Fruit fly (Drosophila melanogaster) whole organism, embryonic: ENCODE measurements around the gene CG5805.
A peak's percentile ranks its signal among the peaks of the same experiment; 100 is the strongest.

Experiments
- Atf6 ChIP-seq: fragments of 200-800 bp; sonication (Bioruptor generic); IDR thresholded peaks from 2 replicates; pipeline ENCODE4 v1.3.6; 2022; ENCODE audit warnings: missing biosample characterization, missing genetic modification characterization
- CG10565 ChIP-seq: fragments of 200-800 bp; sonication (Bioruptor generic); optimal IDR thresholded peaks from 3 replicates; lab custom pipeline; 2016; ENCODE audit warnings: missing biosample characterization, mild to moderate bottlenecking, missing genetic modification characterization
- CG11085 ChIP-seq: fragments of 200-800 bp; sonication (Bioruptor generic); IDR thresholded peaks from 2 replicates; pipeline ENCODE4 v1.3.6; 2022; ENCODE audit warnings: missing biosample characterization, missing genetic modification characterization
- CG12219 ChIP-seq: fragments of 200-800 bp; sonication (Bioruptor generic); optimal IDR thresholded peaks from 3 replicates; lab custom pipeline; 2018; ENCODE audit warnings: missing biosample characterization, mild to moderate bottlenecking, missing genetic modification characterization
- CG12769 ChIP-seq: fragments of 200-800 bp; sonication (Bioruptor generic); optimal IDR thresholded peaks from 2 replicates; lab custom pipeline; 2019; ENCODE audit warnings: missing biosample characterization, mild to moderate bottlenecking, missing genetic modification characterization, moderate library complexity
- CG17328 ChIP-seq: fragments of 200-800 bp; sonication (Bioruptor generic); IDR thresholded peaks from 2 replicates; pipeline ENCODE4 v1.3.6; 2022; ENCODE audit warnings: missing biosample characterization, missing genetic modification characterization
- CG17568 ChIP-seq: fragments of 200-800 bp; sonication (Bioruptor generic); optimal IDR thresholded peaks from 2 replicates; lab custom pipeline; 2018; ENCODE audit warnings: missing biosample characterization, mild to moderate bottlenecking, missing genetic modification characterization, moderate library complexity
- CG2889 ChIP-seq: fragments of 200-800 bp; sonication (Bioruptor generic); IDR thresholded peaks from 3 replicates; pipeline ENCODE4 v1.3.6; 2022; ENCODE audit warnings: missing biosample characterization, missing genetic modification characterization
- CG30403 ChIP-seq: fragments of 200-800 bp; sonication (Bioruptor generic); optimal IDR thresholded peaks from 3 replicates; lab custom pipeline; 2016; ENCODE audit warnings: missing biosample characterization, missing genetic modification characterization
- CG31224 ChIP-seq: fragments of 200-800 bp; sonication (Bioruptor generic); IDR thresholded peaks from 2 replicates; pipeline ENCODE4 v1.3.6; 2022; ENCODE audit warnings: missing biosample characterization, missing genetic modification characterization
- CG33557 ChIP-seq: fragments of 200-800 bp; sonication (Bioruptor generic); optimal IDR thresholded peaks from 2 replicates; lab custom pipeline; 2019; ENCODE audit warnings: missing biosample characterization, mild to moderate bottlenecking, missing genetic modification characterization, moderate library complexity
- CG3847 ChIP-seq: fragments of 200-800 bp; sonication (Bioruptor generic); IDR thresholded peaks from 2 replicates; pipeline ENCODE4 v1.3.6; 2022; ENCODE audit warnings: missing biosample characterization, missing genetic modification characterization
- CG6654 ChIP-seq: fragments of 200-800 bp; sonication (Bioruptor generic); optimal IDR thresholded peaks from 2 replicates; lab custom pipeline; 2017; ENCODE audit warnings: missing biosample characterization, mild to moderate bottlenecking, missing genetic modification characterization
- CG6791 ChIP-seq: fragments of 200-800 bp; sonication (Bioruptor generic); IDR thresholded peaks from 3 replicates; pipeline ENCODE4 v1.3.6; 2022; ENCODE audit warnings: missing biosample characterization, missing genetic modification characterization; ENCODE audit not compliant: partially characterized antibody
- CG9727 ChIP-seq: fragments of 200-800 bp; sonication (Bioruptor generic); optimal IDR thresholded peaks from 3 replicates; lab custom pipeline; 2017; ENCODE audit warnings: missing biosample characterization, mild to moderate bottlenecking, missing genetic modification characterization
- Chrac-16 ChIP-seq: fragments of 200-800 bp; sonication (Bioruptor generic); optimal IDR thresholded peaks from 3 replicates; lab custom pipeline; 2016; ENCODE audit warnings: missing biosample characterization, missing genetic modification characterization
- CkIIα-i1 ChIP-seq: fragments of 200-800 bp; sonication (Bioruptor generic); IDR thresholded peaks from 2 replicates; pipeline ENCODE4 v1.3.6; 2022; ENCODE audit warnings: missing biosample characterization, missing genetic modification characterization
- Dref ChIP-seq: fragments of 200-800 bp; sonication (Bioruptor generic); IDR thresholded peaks from 2 replicates; pipeline ENCODE4 v1.3.6; 2022; ENCODE audit warnings: missing biosample characterization, missing genetic modification characterization
- Fer3 ChIP-seq: fragments of 200-800 bp; sonication (Bioruptor generic); optimal IDR thresholded peaks from 2 replicates; lab custom pipeline; 2018; ENCODE audit warnings: missing biosample characterization, mild to moderate bottlenecking, missing genetic modification characterization, moderate library complexity
- Gsc ChIP-seq: fragments of 200-800 bp; sonication (Bioruptor generic); IDR thresholded peaks from 2 replicates; pipeline ENCODE4 v1.3.6; 2022; ENCODE audit warnings: missing biosample characterization, missing genetic modification characterization
- HLH54F ChIP-seq: fragments of 200-800 bp; sonication (Bioruptor generic); optimal IDR thresholded peaks from 3 replicates; lab custom pipeline; 2016; ENCODE audit warnings: missing biosample characterization, missing genetic modification characterization
- Hr3 ChIP-seq: fragments of 200-800 bp; sonication (Bioruptor generic); optimal IDR thresholded peaks from 3 replicates; lab custom pipeline; 2016; ENCODE audit warnings: missing biosample characterization, missing genetic modification characterization
- MTF-1 ChIP-seq: fragments of 200-800 bp; sonication (Bioruptor generic); optimal IDR thresholded peaks from 2 replicates; lab custom pipeline; 2018; ENCODE audit warnings: missing biosample characterization, mild to moderate bottlenecking, missing genetic modification characterization, borderline replicate concordance
- Med ChIP-seq: fragments of 200-800 bp; sonication (Bioruptor generic); peaks from one replicate; lab custom pipeline; 2016; ENCODE audit warnings: missing biosample characterization, missing genetic modification characterization, mild to moderate bottlenecking, inconsistent platforms, moderate library complexity
- PHDP ChIP-seq: fragments of 200-800 bp; sonication (Bioruptor generic); optimal IDR thresholded peaks from 3 replicates; lab custom pipeline; 2018; ENCODE audit warnings: missing biosample characterization, mild to moderate bottlenecking, missing genetic modification characterization, moderate library complexity
- Sry-δ ChIP-seq: fragments of 200-800 bp; sonication (Bioruptor generic); optimal IDR thresholded peaks from 2 replicates; lab custom pipeline; 2016; ENCODE audit warnings: missing biosample characterization, missing genetic modification characterization
- Ssrp ChIP-seq: fragments of 200-800 bp; sonication (Bioruptor generic); optimal IDR thresholded peaks from 2 replicates; lab custom pipeline; 2018; ENCODE audit warnings: missing biosample characterization, mild to moderate bottlenecking, missing genetic modification characterization, moderate library complexity
- Stat92E ChIP-seq, 3 experiments: fragments of >200 bp in 2 of 3; fragments of 200-800 bp in 1 of 3; sonication (Bioruptor generic) in 1 of 3; optimal IDR thresholded peaks; 2 replicates each; lab custom pipeline; 2017 to 2019; ENCODE audit warnings: missing biosample characterization in 3 of 3, missing genetic modification characterization in 3 of 3, mild to moderate bottlenecking in 1 of 3, moderate library complexity in 1 of 3
- Trl ChIP-seq, 3 experiments: fragments of >200 bp in 2 of 3; fragments of 200-800 bp in 1 of 3; sonication (Bioruptor generic) in 1 of 3; optimal IDR thresholded peaks; 2 replicates in 1 of 3; 3 replicates in 2 of 3; lab custom pipeline; 2016 to 2017; ENCODE audit warnings: missing biosample characterization in 1 of 3, missing genetic modification characterization in 1 of 3
- ap ChIP-seq: fragments of 200-800 bp; sonication (Bioruptor generic); IDR thresholded peaks from 2 replicates; pipeline ENCODE4 v1.3.6; 2022; ENCODE audit warnings: missing biosample characterization, missing genetic modification characterization
- cato ChIP-seq: fragments of 200-800 bp; sonication (Bioruptor generic); optimal IDR thresholded peaks from 2 replicates; lab custom pipeline; 2016; ENCODE audit warnings: missing biosample characterization, missing genetic modification characterization, borderline replicate concordance
- dati ChIP-seq: fragments of 200-800 bp; sonication (Bioruptor generic); IDR thresholded peaks from 2 replicates; pipeline ENCODE4 v1.3.6; 2022; ENCODE audit warnings: missing biosample characterization, missing genetic modification characterization
- dmrt11E ChIP-seq: fragments of 200-800 bp; sonication (Bioruptor generic); optimal IDR thresholded peaks from 3 replicates; lab custom pipeline; 2018; ENCODE audit warnings: missing biosample characterization, mild to moderate bottlenecking, missing genetic modification characterization, moderate library complexity
- fd102C ChIP-seq: fragments of 200-800 bp; sonication (Bioruptor generic); optimal IDR thresholded peaks from 2 replicates; lab custom pipeline; 2018; ENCODE audit warnings: missing biosample characterization, mild to moderate bottlenecking, missing genetic modification characterization, moderate library complexity
- grau ChIP-seq: fragments of 200-800 bp; optimal IDR thresholded peaks from 3 replicates; lab custom pipeline; 2019; ENCODE audit warnings: missing biosample characterization, mild to moderate bottlenecking, missing genetic modification characterization, moderate library complexity
- gsb-n ChIP-seq: fragments of 200-800 bp; sonication (Bioruptor generic); optimal IDR thresholded peaks from 3 replicates; lab custom pipeline; 2018; ENCODE audit warnings: missing biosample characterization, mild to moderate bottlenecking, missing genetic modification characterization
- her ChIP-seq: fragments of 200-800 bp; sonication (Bioruptor generic); optimal IDR thresholded peaks from 2 replicates; lab custom pipeline; 2016; ENCODE audit warnings: missing biosample characterization, missing genetic modification characterization
- kah ChIP-seq: fragments of 200-800 bp; sonication (Bioruptor generic); optimal IDR thresholded peaks from 2 replicates; lab custom pipeline; 2018; ENCODE audit warnings: missing biosample characterization, mild to moderate bottlenecking, missing genetic modification characterization
- knrl ChIP-seq: fragments of 200-800 bp; sonication (Bioruptor generic); IDR thresholded peaks from 3 replicates; pipeline ENCODE4 v1.3.6; 2022; ENCODE audit warnings: missing biosample characterization, missing genetic modification characterization; ENCODE audit not compliant: partially characterized antibody
- lov ChIP-seq, 2 experiments: fragments of 200-800 bp in 1 of 2; fragments of >200 bp in 1 of 2; sonication (Bioruptor generic) in 1 of 2; IDR thresholded peaks in 1 of 2; optimal IDR thresholded peaks in 1 of 2; 2 replicates in 1 of 2; 3 replicates in 1 of 2; pipeline versions ENCODE4 v1.3.6 to Lab custom; 2017 to 2022; ENCODE audit warnings: missing biosample characterization in 1 of 2, missing genetic modification characterization in 1 of 2
- mam ChIP-seq: fragments of 200-800 bp; sonication (Bioruptor generic); optimal IDR thresholded peaks from 3 replicates; lab custom pipeline; 2016; ENCODE audit warnings: missing biosample characterization, missing genetic modification characterization
- mld ChIP-seq: fragments of 200-800 bp; sonication (Bioruptor generic); IDR thresholded peaks from 3 replicates; pipeline ENCODE4 v1.3.6; 2022; ENCODE audit warnings: missing biosample characterization, missing genetic modification characterization; ENCODE audit not compliant: partially characterized antibody
- peb ChIP-seq: fragments of 200-800 bp; sonication (Bioruptor generic); IDR thresholded peaks from 2 replicates; pipeline ENCODE4 v1.3.6; 2022; ENCODE audit warnings: missing biosample characterization, missing genetic modification characterization
- pho ChIP-seq: fragments of 200-800 bp; sonication (Bioruptor generic); optimal IDR thresholded peaks from 2 replicates; lab custom pipeline; 2016; ENCODE audit warnings: missing biosample characterization, missing genetic modification characterization
- pzg ChIP-seq: fragments of 200-800 bp; sonication (Bioruptor generic); optimal IDR thresholded peaks from 3 replicates; lab custom pipeline; 2018; ENCODE audit warnings: missing biosample characterization, mild to moderate bottlenecking, missing genetic modification characterization, moderate library complexity
- sim ChIP-seq: fragments of 200-800 bp; sonication (Bioruptor generic); IDR thresholded peaks from 2 replicates; pipeline ENCODE4 v1.3.6; 2022; ENCODE audit warnings: missing biosample characterization, missing genetic modification characterization
- sisA ChIP-seq: fragments of 200-800 bp; sonication (Bioruptor generic); IDR thresholded peaks from 2 replicates; pipeline ENCODE4 v1.3.6; 2022; ENCODE audit warnings: missing biosample characterization, missing genetic modification characterization
- slbo ChIP-seq: fragments of 200-800 bp; sonication (Bioruptor generic); IDR thresholded peaks from 2 replicates; pipeline ENCODE4 v1.3.6; 2022; ENCODE audit warnings: missing biosample characterization, missing genetic modification characterization
- tap ChIP-seq: fragments of 200-800 bp; optimal IDR thresholded peaks from 3 replicates; lab custom pipeline; 2019; ENCODE audit warnings: missing biosample characterization, mild to moderate bottlenecking, missing genetic modification characterization, moderate library complexity
- trh ChIP-seq: fragments of 200-800 bp; sonication (Bioruptor generic); optimal IDR thresholded peaks from 2 replicates; lab custom pipeline; 2016; ENCODE audit warnings: missing biosample characterization, missing genetic modification characterization
- usp ChIP-seq: fragments of >200 bp; optimal IDR thresholded peaks from 2 replicates; lab custom pipeline; 2017; ENCODE audit warnings: missing biosample characterization, missing genetic modification characterization

CG5805 gene

DNA sequence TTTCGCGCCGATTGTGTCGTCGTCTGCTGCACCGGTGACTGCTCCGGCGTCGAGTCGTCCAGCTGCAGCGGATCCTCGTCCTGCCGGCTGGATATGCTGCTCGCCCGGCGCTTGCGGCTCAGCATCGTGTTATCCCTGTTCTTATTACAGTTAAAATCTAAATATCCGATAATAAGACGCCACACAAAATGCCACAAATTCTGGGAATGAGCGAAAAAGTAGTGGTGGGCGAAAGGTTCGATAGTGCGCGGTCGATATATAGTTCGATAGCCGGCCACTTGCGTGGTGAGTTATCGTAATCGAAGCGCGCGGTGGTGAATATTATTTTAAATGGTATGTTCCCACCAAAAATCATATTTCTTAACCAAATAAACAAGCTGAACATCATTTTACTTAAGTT is 17.8 kb upstream of the CG5805 start, which contains the start of gene polybromo (continued):
- TF ChIP-seq slbo (peak; percentile 30; the same call in 1 of the 2 replicates), CG33557 (no peak), CkIIα-i1 (GFP tag; lab: Robert Waterston, UW) (no peak), ap (GFP tag; lab: Robert Waterston, UW) (no peak), pzg (GFP tag; lab: Kevin White, UChicago) (peak; percentile 80), pho (GFP tag; lab: Kevin White, UChicago) (no peak), CG6654 (no peak), kah (GFP tag; lab: Kevin White, UChicago) (no peak), CG17328 (GFP tag; lab: Robert Waterston, UW) (no peak), Dref (GFP tag; lab: Robert Waterston, UW) (peak; percentile 92), Gsc (no peak), sim (GFP tag; lab: Robert Waterston, UW) (no peak), MTF-1 (GFP tag; lab: Kevin White, UChicago) (no peak), CG17568 (GFP tag; lab: Kevin White, UChicago) (no peak), CG3847 (GFP tag; lab: Robert Waterston, UW) (no peak), sisA (GFP tag; lab: Robert Waterston, UW) (no peak), tap (tag; lab: Kevin White, UChicago) (no peak), gsb-n (tag; lab: Kevin White, UChicago) (no peak), knrl (GFP tag; lab: Robert Waterston, UW) (peak; percentile 83), CG30403 (GFP tag; lab: Kevin White, UChicago) (peak; percentile 17), lov (optimal IDR thresholded peaks at IDR 0.05; lab: Kevin White, UChicago) (no peak), lov (GFP tag; IDR thresholded peaks at IDR 0.05; lab: Robert Waterston, UW) (no peak), CG11085 (GFP tag; lab: Robert Waterston, UW) (no peak), Atf6 (GFP tag; lab: Robert Waterston, UW) (no peak), her (GFP tag; lab: Kevin White, UChicago) (no peak), CG6791 (GFP tag; lab: Robert Waterston, UW) (peak; percentile 93), Med (peak; percentile 85), HLH54F (GFP tag; lab: Kevin White, UChicago) (no peak), Ssrp (tag; lab: Kevin White, UChicago) (no peak), CG12219 (GFP tag; lab: Kevin White, UChicago) (no peak), grau (tag; lab: Kevin White, UChicago) (no peak), usp (GFP tag; lab: Kevin White, UChicago) (no peak), Trl (optimal IDR thresholded peaks at IDR 0.05; lab: Kevin White, UChicago) (no peak), Trl (GFP tag; optimal IDR thresholded peaks at IDR 0.05; lab: Kevin White, UChicago) (no peak), CG12769 (tag; lab: Kevin White, UChicago) (no peak), fd102C (GFP tag; lab: Kevin White, UChicago) (no peak), Hr3 (GFP tag; lab: Kevin White, UChicago) (no peak), CG2889 (GFP tag; lab: Robert Waterston, UW) (no peak), CG31224 (GFP tag; lab: Robert Waterston, UW) (no peak), trh (GFP tag; lab: Kevin White, UChicago) (no peak), peb (no peak), cato (GFP tag; lab: Kevin White, UChicago) (no peak), mld (peak; percentile 74; the same call in 1 of the 3 replicates), CG10565 (GFP tag; lab: Kevin White, UChicago) (no peak), Fer3 (tag; lab: Kevin White, UChicago) (no peak), Sry-δ (GFP tag; lab: Kevin White, UChicago) (peak; percentile 97), dmrt11E (tag; lab: Kevin White, UChicago) (no peak), mam (GFP tag; lab: Kevin White, UChicago) (no peak), CG9727 (GFP tag; lab: Kevin White, UChicago) (no peak), Chrac-16 (GFP tag; lab: Kevin White, UChicago) (no peak), dati (GFP tag; lab: Robert Waterston, UW) (no peak), Stat92E (GFP tag; optimal IDR thresholded peaks at IDR 0.05; lab: Kevin White, UChicago) (peak in 1 of 3 experiments; percentile 70), PHDP (tag; lab: Kevin White, UChicago) (no peak)
